Worm (Caenorhabditis elegans): Measurements from ENCODE around the gene nrx-1.

The nrx-1 gene

DNA sequence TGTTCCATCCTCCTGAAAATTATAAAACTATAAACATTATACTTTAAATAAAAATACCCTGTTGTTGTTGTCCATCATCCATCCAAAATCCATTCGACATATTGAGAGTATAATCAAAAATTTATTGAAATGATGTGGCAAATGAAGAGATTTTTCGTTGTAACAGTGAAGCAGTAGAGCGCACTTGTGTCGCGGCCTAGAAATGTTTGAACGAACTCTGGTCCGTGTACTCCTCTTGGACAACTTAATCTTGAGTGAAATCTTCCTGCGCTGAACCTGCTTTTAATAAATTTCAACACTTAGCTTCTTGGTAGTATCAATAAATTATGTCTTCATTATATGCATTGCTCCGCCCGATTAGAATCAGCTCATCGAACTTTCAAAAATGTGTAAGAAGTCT lies 69.8 kb downstream of the nrx-1 start, which contains the start of the genes F32D8.14 and F32D8.5 (continued):
- peak; percentile 39 for TF ChIP-seq F37D6.2 (tag; optimal IDR thresholded peaks at IDR 0.05)
- TF ChIP-seq dve-1 (tag; optimal IDR thresholded peaks at IDR 0.05; ENCODE audit: insufficient read depth) = peak; percentile 85
- peak; percentile 67 for TF ChIP-seq nhr-48 (tag; optimal IDR thresholded peaks at IDR 0.05)
- TF ChIP-seq rbr-2 (tag; optimal IDR thresholded peaks at IDR 0.05) = peak; percentile 54
- TF ChIP-seq daf-16 (GFP tag; optimal IDR thresholded peaks at IDR 0.05) = no peak
- peak; percentile 27 for TF ChIP-seq daf-16 (tag; optimal IDR thresholded peaks at IDR 0.05)
- TF ChIP-seq T26A8.4 (GFP tag; IDR thresholded peaks at IDR 0.05) = peak; percentile 59
- no peak for TF ChIP-seq nhr-76 (tag; optimal IDR thresholded peaks at IDR 0.05)
- TF ChIP-seq lin-38 (GFP tag; IDR thresholded peaks at IDR 0.05) = peak; percentile 94
- peak; percentile 50 for TF ChIP-seq mxl-3 (GFP tag; optimal IDR thresholded peaks at IDR 0.05)
- peak; percentile 68 for TF ChIP-seq nhr-6 (tag; optimal IDR thresholded peaks at IDR 0.05)
- no peak for TF ChIP-seq pha-4 (GFP tag; IDR thresholded peaks at IDR 0.05)
- peak; percentile 4 for TF ChIP-seq pha-4 (tag; optimal IDR thresholded peaks at IDR 0.05)
- no peak for TF ChIP-seq madf-5 (GFP tag; IDR thresholded peaks at IDR 0.05)
- TF ChIP-seq nhr-77 (tag; optimal IDR thresholded peaks at IDR 0.05) = peak; percentile 64
- TF ChIP-seq daf-19 (GFP tag; conservative IDR thresholded peaks at IDR 0.05) = no peak
- TF ChIP-seq attf-4 (tag; optimal IDR thresholded peaks at IDR 0.05) = no peak
- peak; percentile 79 for TF ChIP-seq lin-13 (GFP tag; optimal IDR thresholded peaks at IDR 0.05)
- peak; percentile 18 for TF ChIP-seq nhr-28 (tag; optimal IDR thresholded peaks at IDR 0.05)
- no peak for TF ChIP-seq nhr-42 (GFP tag; IDR thresholded peaks at IDR 0.05)
- 0 out of 2 replicates have a peak, but pooled peaks have one; percentile 12 for TF ChIP-seq ceh-20 (GFP tag; IDR thresholded peaks at IDR 0.05)
- TF ChIP-seq mes-2 (tag; optimal IDR thresholded peaks at IDR 0.05; ENCODE audit: poor library complexity, severe bottlenecking) = peak; percentile 98

DNA sequence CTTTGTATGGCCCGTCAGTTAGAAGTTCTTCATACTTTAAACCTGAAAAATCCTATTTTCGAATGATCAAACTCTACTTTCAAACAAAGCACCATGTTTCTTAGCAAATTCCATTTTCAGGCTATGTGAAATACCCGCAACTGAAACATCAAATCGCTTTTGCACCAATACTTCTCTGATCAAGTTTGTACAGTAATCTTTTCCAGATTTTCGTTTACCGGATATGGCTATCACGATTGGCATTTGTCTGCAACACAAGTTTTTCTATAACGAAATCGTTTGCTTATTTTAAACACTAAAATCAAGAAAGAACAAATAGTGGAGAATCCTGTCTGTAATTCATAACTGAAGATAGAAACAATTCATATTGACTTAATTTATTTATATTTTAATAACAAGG lies 71.5 kb downstream of the nrx-1 start, which contains the start of gene F32D8.13:
Gene F32D8.13, minus strand, starts transcription at position 249 of the 400 bp plus-strand sequence.
- TF ChIP-seq ceh-62 (tag; optimal IDR thresholded peaks at IDR 0.05) (no peak), lin-13 (GFP tag; optimal IDR thresholded peaks at IDR 0.05) (no peak), hlh-11 (tag; optimal IDR thresholded peaks at IDR 0.05) (no peak), arid-1 (GFP tag; conservative IDR thresholded peaks at IDR 0.05) (no peak), Y75B8A.6 (GFP tag; IDR thresholded peaks at IDR 0.05) (no peak), aha-1 (tag) (peak; percentile 58), fkh-10 (GFP tag; optimal IDR thresholded peaks at IDR 0.05) (no peak), php-3 (GFP tag; IDR thresholded peaks at IDR 0.05) (no peak), lin-38 (GFP tag; IDR thresholded peaks at IDR 0.05) (peak; percentile 28; the same call in 1 of the 2 replicates), aly-2 (tag; optimal IDR thresholded peaks at IDR 0.05) (no peak), F44E2.7 (GFP tag; IDR thresholded peaks at IDR 0.05) (no peak), nhr-42 (GFP tag; IDR thresholded peaks at IDR 0.05) (0 out of 2 replicates have a peak, but pooled peaks have one; percentile 6), mep-1 (tag; optimal IDR thresholded peaks at IDR 0.05) (no peak), madf-9 (GFP tag; conservative IDR thresholded peaks at IDR 0.05) (no peak), ama-1 (optimal IDR thresholded peaks at IDR 0.05) (peak; percentile 52), dmd-8 (GFP tag; IDR thresholded peaks at IDR 0.05) (no peak), ZK337.2 (GFP tag; IDR thresholded peaks at IDR 0.05) (no peak), zip-11 (GFP tag; IDR thresholded peaks at IDR 0.05) (no peak), gei-8 (GFP tag; optimal IDR thresholded peaks at IDR 0.05) (no peak), mes-2 (tag; optimal IDR thresholded peaks at IDR 0.05; ENCODE audit: poor library complexity, severe bottlenecking) (no peak), sdz-12 (GFP tag; optimal IDR thresholded peaks at IDR 0.05) (no peak), daf-16 (GFP tag; optimal IDR thresholded peaks at IDR 0.05) (no peak), daf-16 (tag; optimal IDR thresholded peaks at IDR 0.05) (peak; percentile 13), nhr-10 (tag; optimal IDR thresholded peaks at IDR 0.05) (no peak), mxl-2 (GFP tag; conservative IDR thresholded peaks at IDR 0.05) (no peak), F37D6.2 (tag; optimal IDR thresholded peaks at IDR 0.05) (no peak), T26A8.4 (GFP tag; IDR thresholded peaks at IDR 0.05) (peak; percentile 45), saeg-2 (GFP tag; IDR thresholded peaks at IDR 0.05) (no peak), lsy-2 (tag; optimal IDR thresholded peaks at IDR 0.05) (peak in 1 of 2 experiments; percentile 31), mxl-3 (GFP tag; optimal IDR thresholded peaks at IDR 0.05) (no peak)

Measured in whole organism, L4 larva.